Fruit fly (Drosophila melanogaster) whole organism, embryonic: ENCODE data around the gene Ctr1A.

Experiments
- Antp ChIP-seq: fragments of 200-800 bp; sonication (Bioruptor generic); optimal IDR thresholded peaks from 3 replicates; lab custom pipeline; 2016; ENCODE audit warnings: missing biosample characterization, missing genetic modification characterization
- Asciz ChIP-seq: fragments of 200-800 bp; sonication (Bioruptor generic); optimal IDR thresholded peaks from 2 replicates; lab custom pipeline; 2017; ENCODE audit warnings: missing biosample characterization, mild to moderate bottlenecking, missing genetic modification characterization, missing genetic modification reagents
- CG10366 ChIP-seq: fragments of 200-800 bp; sonication (Bioruptor generic); IDR thresholded peaks from 2 replicates; pipeline ENCODE4 v1.3.6; 2022; ENCODE audit warnings: missing biosample characterization, missing genetic modification characterization
- CG10431 ChIP-seq: fragments of 200-800 bp; sonication (Bioruptor generic); optimal IDR thresholded peaks from 3 replicates; lab custom pipeline; 2018; ENCODE audit warnings: missing biosample characterization, mild to moderate bottlenecking, missing genetic modification characterization
- CG10462 ChIP-seq: fragments of 200-800 bp; sonication (Bioruptor generic); optimal IDR thresholded peaks from 2 replicates; lab custom pipeline; 2016; ENCODE audit warnings: missing biosample characterization, missing genetic modification characterization
- CG11695 ChIP-seq: fragments of 200-800 bp; sonication (Bioruptor generic); IDR thresholded peaks from 3 replicates; pipeline ENCODE4 v1.3.6; 2022; ENCODE audit warnings: missing biosample characterization, missing genetic modification characterization
- CG12942 ChIP-seq: fragments of 200-800 bp; sonication (Bioruptor generic); optimal IDR thresholded peaks from 3 replicates; lab custom pipeline; 2016; ENCODE audit warnings: missing biosample characterization, missing genetic modification characterization
- CG1603 ChIP-seq: fragments of 200-800 bp; sonication (Bioruptor generic); optimal IDR thresholded peaks from 2 replicates; lab custom pipeline; 2019; ENCODE audit warnings: missing biosample characterization, mild to moderate bottlenecking, missing genetic modification characterization, moderate library complexity
- CG30403 ChIP-seq: fragments of 200-800 bp; sonication (Bioruptor generic); optimal IDR thresholded peaks from 3 replicates; lab custom pipeline; 2016; ENCODE audit warnings: missing biosample characterization, missing genetic modification characterization
- CG3065 ChIP-seq: fragments of 200-800 bp; sonication (Bioruptor generic); optimal IDR thresholded peaks from 2 replicates; lab custom pipeline; 2016; ENCODE audit warnings: missing biosample characterization, missing genetic modification characterization
- CG34422 ChIP-seq: fragments of 200-800 bp; sonication (Bioruptor generic); IDR thresholded peaks from 3 replicates; pipeline ENCODE4 v1.3.6; 2022; ENCODE audit warnings: missing biosample characterization, missing genetic modification characterization
- CG4328 ChIP-seq: fragments of 200-800 bp; sonication (Bioruptor generic); optimal IDR thresholded peaks from 3 replicates; lab custom pipeline; 2017; ENCODE audit warnings: missing biosample characterization, missing genetic modification reagents, missing genetic modification characterization
- CG4360 ChIP-seq: fragments of 200-800 bp; sonication (Bioruptor generic); IDR thresholded peaks from 2 replicates; pipeline ENCODE4 v1.3.6; 2022; ENCODE audit warnings: missing biosample characterization, missing genetic modification characterization
- CG5245 ChIP-seq: fragments of 200-800 bp; sonication (Bioruptor generic); optimal IDR thresholded peaks from 3 replicates; lab custom pipeline; 2016; ENCODE audit warnings: missing biosample characterization, missing genetic modification characterization
- CG6683 ChIP-seq: fragments of 200-800 bp; sonication (Bioruptor generic); optimal IDR thresholded peaks from 2 replicates; lab custom pipeline; 2017; ENCODE audit warnings: missing biosample characterization, mild to moderate bottlenecking, missing genetic modification characterization, missing genetic modification reagents
- CG6854 ChIP-seq: fragments of 200-800 bp; sonication (Bioruptor generic); optimal IDR thresholded peaks from 3 replicates; lab custom pipeline; 2017; ENCODE audit warnings: missing biosample characterization, mild to moderate bottlenecking, missing genetic modification characterization
- CG7357 ChIP-seq: fragments of 200-800 bp; sonication (Bioruptor generic); IDR thresholded peaks from 3 replicates; pipeline ENCODE4 v1.3.6; 2022; ENCODE audit warnings: missing biosample characterization, missing genetic modification characterization
- CG7372 ChIP-seq: fragments of 200-800 bp; sonication (Bioruptor generic); IDR thresholded peaks from 2 replicates; pipeline ENCODE4 v1.3.6; 2022; ENCODE audit warnings: missing biosample characterization, missing genetic modification characterization
- CG8388 ChIP-seq: fragments of 200-800 bp; sonication (Bioruptor generic); optimal IDR thresholded peaks from 2 replicates; lab custom pipeline; 2019; ENCODE audit warnings: missing biosample characterization, mild to moderate bottlenecking, missing genetic modification characterization, moderate library complexity
- CG9215 ChIP-seq: fragments of 200-800 bp; sonication (Bioruptor generic); IDR thresholded peaks from 2 replicates; pipeline ENCODE4 v1.3.6; 2022; ENCODE audit warnings: missing biosample characterization, missing genetic modification characterization
- CTCF ChIP-seq: fragments of 200-800 bp; sonication (Bioruptor generic); optimal IDR thresholded peaks from 2 replicates; lab custom pipeline; 2017; ENCODE audit warnings: missing biosample characterization, mild to moderate bottlenecking, missing genetic modification characterization, moderate library complexity
- Dfd ChIP-seq, 2 experiments: fragments of >200 bp; optimal IDR thresholded peaks; 2 replicates each; lab custom pipeline; 2017; ENCODE audit warnings: missing biosample characterization in 2 of 2, missing genetic modification characterization in 2 of 2
- E2f2 ChIP-seq: fragments of 200-800 bp; sonication (Bioruptor generic); IDR thresholded peaks from 2 replicates; pipeline ENCODE4 v1.3.6; 2022; ENCODE audit warnings: missing biosample characterization, missing genetic modification characterization
- ERR ChIP-seq: fragments of 200-800 bp; sonication (Bioruptor generic); optimal IDR thresholded peaks from 2 replicates; lab custom pipeline; 2016; ENCODE audit warnings: missing biosample characterization, missing genetic modification characterization
- GATAe ChIP-seq: fragments of 200-800 bp; sonication (Bioruptor generic); conservative IDR thresholded peaks from 2 replicates; pipeline ENCODE4 v1.3.6; 2022; ENCODE audit warnings: missing biosample characterization, missing genetic modification characterization
- HLH4C ChIP-seq: fragments of 200-800 bp; sonication (Bioruptor generic); IDR thresholded peaks from 3 replicates; pipeline ENCODE4 v1.3.6; 2022; ENCODE audit warnings: missing biosample characterization, missing genetic modification characterization; ENCODE audit not compliant: partially characterized antibody
- HLH54F ChIP-seq: fragments of 200-800 bp; sonication (Bioruptor generic); optimal IDR thresholded peaks from 3 replicates; lab custom pipeline; 2016; ENCODE audit warnings: missing biosample characterization, missing genetic modification characterization
- HmgD ChIP-seq: fragments of 200-800 bp; sonication (Bioruptor generic); optimal IDR thresholded peaks from 3 replicates; lab custom pipeline; 2016; ENCODE audit warnings: missing biosample characterization, missing genetic modification characterization
- Hmr ChIP-seq: fragments of 200-800 bp; sonication (Bioruptor generic); optimal IDR thresholded peaks from 3 replicates; lab custom pipeline; 2017; ENCODE audit warnings: mild to moderate bottlenecking, missing biosample characterization, missing genetic modification reagents, missing genetic modification characterization
- Hmx ChIP-seq: fragments of 200-800 bp; sonication (Bioruptor generic); optimal IDR thresholded peaks from 2 replicates; lab custom pipeline; 2016; ENCODE audit warnings: missing biosample characterization, missing genetic modification characterization
- Hr78 ChIP-seq, 2 experiments: fragments of 200-800 bp in 1 of 2; fragments of >200 bp in 1 of 2; sonication (Bioruptor generic) in 1 of 2; optimal IDR thresholded peaks; 2 replicates each; lab custom pipeline; 2017 to 2019; ENCODE audit warnings: missing biosample characterization in 2 of 2, missing genetic modification characterization in 2 of 2, mild to moderate bottlenecking in 1 of 2, moderate library complexity in 1 of 2
- Kr ChIP-seq: fragments of 200-800 bp; sonication (Bioruptor generic); optimal IDR thresholded peaks from 2 replicates; lab custom pipeline; 2017; ENCODE audit warnings: missing biosample characterization, mild to moderate bottlenecking, missing genetic modification characterization
- Lim3 ChIP-seq: fragments of 200-800 bp; sonication (Bioruptor generic); IDR thresholded peaks from 2 replicates; pipeline ENCODE4 v1.3.6; 2022; ENCODE audit warnings: missing biosample characterization, missing genetic modification characterization
- Myb ChIP-seq: fragments of 200-800 bp; sonication (Bioruptor generic); optimal IDR thresholded peaks from 2 replicates; lab custom pipeline; 2016; ENCODE audit warnings: missing biosample characterization, missing genetic modification characterization
- Sry-β ChIP-seq: fragments of 200-800 bp; sonication (Bioruptor generic); optimal IDR thresholded peaks from 2 replicates; lab custom pipeline; 2018; ENCODE audit warnings: missing biosample characterization, mild to moderate bottlenecking, missing genetic modification characterization, moderate library complexity
- ab ChIP-seq: fragments of 200-800 bp; sonication (Bioruptor generic); optimal IDR thresholded peaks from 2 replicates; lab custom pipeline; 2016; ENCODE audit warnings: missing biosample characterization, missing genetic modification characterization
- az2 ChIP-seq: fragments of 200-800 bp; sonication (Bioruptor generic); optimal IDR thresholded peaks from 3 replicates; lab custom pipeline; 2016; ENCODE audit warnings: missing biosample characterization, missing genetic modification characterization
- crp ChIP-seq, 2 experiments: fragments of 200-800 bp; sonication (Bioruptor generic); optimal IDR thresholded peaks; 2 replicates in 1 of 2; 3 replicates in 1 of 2; lab custom pipeline; 2017; ENCODE audit warnings: missing biosample characterization in 2 of 2, missing genetic modification characterization in 2 of 2, mild to moderate bottlenecking in 1 of 2, moderate library complexity in 1 of 2
- dimm ChIP-seq: fragments of 200-800 bp; sonication (Bioruptor generic); IDR thresholded peaks from 2 replicates; pipeline ENCODE4 v1.3.6; 2022; ENCODE audit warnings: missing biosample characterization, missing genetic modification characterization
- gcm ChIP-seq: fragments of 200-800 bp; sonication (Bioruptor generic); optimal IDR thresholded peaks from 2 replicates; lab custom pipeline; 2019; ENCODE audit warnings: missing biosample characterization, mild to moderate bottlenecking, missing genetic modification characterization, moderate library complexity
- gsb-n ChIP-seq: fragments of 200-800 bp; sonication (Bioruptor generic); optimal IDR thresholded peaks from 3 replicates; lab custom pipeline; 2018; ENCODE audit warnings: missing biosample characterization, mild to moderate bottlenecking, missing genetic modification characterization
- ham ChIP-seq: fragments of 200-800 bp; sonication (Bioruptor generic); IDR thresholded peaks from 2 replicates; pipeline ENCODE4 v1.3.6; 2022; ENCODE audit warnings: missing biosample characterization, missing genetic modification characterization
- insv ChIP-seq, 2 experiments: fragments of 200-800 bp; sonication (Bioruptor generic); optimal IDR thresholded peaks; 3 replicates each; lab custom pipeline; 2016 to 2018; ENCODE audit warnings: missing biosample characterization in 2 of 2, missing genetic modification characterization in 2 of 2
- jing ChIP-seq: fragments of 200-800 bp; sonication (Bioruptor generic); optimal IDR thresholded peaks from 2 replicates; lab custom pipeline; 2018; ENCODE audit warnings: missing biosample characterization, mild to moderate bottlenecking, missing genetic modification characterization
- lmd ChIP-seq: fragments of 200-800 bp; sonication (Bioruptor generic); IDR thresholded peaks from 2 replicates; pipeline ENCODE4 v1.3.6; 2022; ENCODE audit warnings: missing biosample characterization, missing genetic modification characterization
- nau ChIP-seq: fragments of 200-800 bp; sonication (Bioruptor generic); optimal IDR thresholded peaks from 3 replicates; lab custom pipeline; 2017; ENCODE audit warnings: missing biosample characterization, mild to moderate bottlenecking, missing genetic modification characterization, missing genetic modification reagents
- pnt ChIP-seq: fragments of 200-800 bp; sonication (Bioruptor generic); optimal IDR thresholded peaks from 3 replicates; lab custom pipeline; 2016; ENCODE audit warnings: missing biosample characterization, missing genetic modification characterization
- scrt ChIP-seq: fragments of 200-800 bp; sonication (Bioruptor generic); optimal IDR thresholded peaks from 2 replicates; lab custom pipeline; 2018; ENCODE audit warnings: missing biosample characterization, mild to moderate bottlenecking, missing genetic modification characterization, moderate library complexity
- sens ChIP-seq: fragments of 200-800 bp; sonication (Bioruptor generic); peaks from one replicate; lab custom pipeline; 2016; ENCODE audit warnings: missing biosample characterization, missing genetic modification characterization
- tx ChIP-seq: fragments of 200-800 bp; sonication (Bioruptor generic); optimal IDR thresholded peaks from 2 replicates; lab custom pipeline; 2016; ENCODE audit warnings: missing biosample characterization, missing genetic modification characterization
- unc-4 ChIP-seq: fragments of 200-800 bp; sonication (Bioruptor generic); IDR thresholded peaks from 2 replicates; pipeline ENCODE4 v1.3.6; 2022; ENCODE audit warnings: missing biosample characterization, missing genetic modification characterization; ENCODE audit not compliant: partially characterized antibody

Gene Ctr1A

DNA sequence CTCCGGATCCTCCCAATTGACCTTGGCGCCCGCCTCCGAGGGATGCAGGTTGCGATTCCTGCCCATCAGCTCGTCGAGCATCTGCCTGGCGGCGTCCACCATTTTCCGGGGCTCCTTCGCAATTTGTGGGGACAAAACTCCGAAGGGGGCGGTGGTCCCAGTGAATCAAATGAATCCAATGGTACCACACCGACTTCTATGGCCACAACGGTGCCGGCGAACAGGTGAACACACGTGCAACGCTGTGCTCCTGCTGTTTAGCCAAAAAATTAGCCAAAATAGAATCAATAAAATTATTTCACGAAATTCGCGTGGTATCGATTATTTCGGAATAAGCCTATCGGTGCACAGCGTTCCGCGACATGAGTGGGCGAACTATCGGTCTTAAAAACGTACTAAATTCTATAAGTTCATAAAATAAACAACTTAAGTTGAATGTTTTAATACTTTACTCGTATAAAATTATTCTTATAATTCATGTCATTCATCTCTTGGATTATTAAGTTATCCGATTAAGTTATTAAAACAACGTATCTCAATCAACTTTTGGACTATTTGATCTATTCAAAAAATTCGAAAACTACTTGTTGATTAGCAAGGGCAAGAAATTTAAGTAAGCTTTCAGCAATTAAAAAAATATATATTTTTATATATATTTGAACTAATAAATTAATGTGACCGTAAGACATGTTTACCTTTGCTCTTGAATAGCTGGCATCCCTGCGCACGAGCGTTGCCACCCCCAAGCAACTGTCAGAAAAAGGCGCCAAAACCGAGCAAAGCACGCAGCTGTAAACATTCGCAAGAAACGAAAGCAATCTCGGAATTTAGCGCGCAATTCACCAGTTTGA lies 12.4 kb downstream of the Ctr1A start, which contains the start of the genes CG3198 and Mcm6 (continued):
- TF ChIP-seq ham (GFP tag; lab: Robert Waterston, UW) (no peak), Antp (no peak), CG3065 (GFP tag; lab: Kevin White, UChicago) (no peak), dimm (GFP tag; lab: Robert Waterston, UW) (no peak), jing (GFP tag; lab: Kevin White, UChicago) (no peak), gcm (GFP tag; lab: Kevin White, UChicago) (no peak), CG1603 (no peak), CG4328 (GFP tag; lab: Kevin White, UChicago) (no peak), lmd (GFP tag; lab: Robert Waterston, UW) (no peak), insv (GFP tag; optimal IDR thresholded peaks at IDR 0.05; lab: Kevin White, UChicago) (no peak), crp (GFP tag; optimal IDR thresholded peaks at IDR 0.05; lab: Kevin White, UChicago) (peak in 1 of 2 experiments; percentile 28), CG8388 (GFP tag; lab: Kevin White, UChicago) (no peak), sens (GFP tag; lab: Kevin White, UChicago) (peak; percentile 42), CG10431 (GFP tag; lab: Kevin White, UChicago) (no peak), CG7372 (GFP tag; lab: Robert Waterston, UW) (no peak), CG30403 (GFP tag; lab: Kevin White, UChicago) (peak; percentile 11), CG7357 (no peak), Myb (no peak), nau (no peak), Hr78 (GFP tag; optimal IDR thresholded peaks at IDR 0.05; lab: Kevin White, UChicago) (no peak), Kr (GFP tag; lab: Kevin White, UChicago) (no peak), CG12942 (GFP tag; lab: Kevin White, UChicago) (no peak), Dfd (GFP tag; optimal IDR thresholded peaks at IDR 0.05; lab: Kevin White, UChicago) (no peak), unc-4 (GFP tag; lab: Robert Waterston, UW) (peak; percentile 71), CTCF (GFP tag; lab: Kevin White, UChicago) (no peak), gsb-n (tag; lab: Kevin White, UChicago) (no peak), HmgD (no peak), Lim3 (GFP tag; lab: Robert Waterston, UW) (no peak), CG6683 (no peak), tx (GFP tag; lab: Kevin White, UChicago) (no peak), ab (GFP tag; lab: Kevin White, UChicago) (no peak), ERR (GFP tag; lab: Kevin White, UChicago) (no peak), CG34422 (GFP tag; lab: Robert Waterston, UW) (no peak), CG10462 (GFP tag; lab: Kevin White, UChicago) (no peak), Hmr (GFP tag; lab: Kevin White, UChicago) (no peak), HLH54F (no peak), CG6854 (no peak), E2f2 (peak; percentile 82), CG4360 (GFP tag; lab: Robert Waterston, UW) (no peak), az2 (GFP tag; lab: Kevin White, UChicago) (no peak), CG10366 (GFP tag; lab: Robert Waterston, UW) (no peak), HLH4C (GFP tag; lab: Robert Waterston, UW) (peak; percentile 76), Asciz (no peak), GATAe (GFP tag; lab: Robert Waterston, UW) (no peak), scrt (GFP tag; lab: Kevin White, UChicago) (no peak), Hmx (GFP tag; lab: Kevin White, UChicago) (no peak), CG5245 (no peak), pnt (GFP tag; lab: Kevin White, UChicago) (no peak), CG11695 (GFP tag; lab: Robert Waterston, UW) (no peak), CG9215 (GFP tag; lab: Robert Waterston, UW) (no peak), Sry-β (no peak)
